Worm (Caenorhabditis elegans): ENCODE measurements around the gene sre-1.

DNA sequence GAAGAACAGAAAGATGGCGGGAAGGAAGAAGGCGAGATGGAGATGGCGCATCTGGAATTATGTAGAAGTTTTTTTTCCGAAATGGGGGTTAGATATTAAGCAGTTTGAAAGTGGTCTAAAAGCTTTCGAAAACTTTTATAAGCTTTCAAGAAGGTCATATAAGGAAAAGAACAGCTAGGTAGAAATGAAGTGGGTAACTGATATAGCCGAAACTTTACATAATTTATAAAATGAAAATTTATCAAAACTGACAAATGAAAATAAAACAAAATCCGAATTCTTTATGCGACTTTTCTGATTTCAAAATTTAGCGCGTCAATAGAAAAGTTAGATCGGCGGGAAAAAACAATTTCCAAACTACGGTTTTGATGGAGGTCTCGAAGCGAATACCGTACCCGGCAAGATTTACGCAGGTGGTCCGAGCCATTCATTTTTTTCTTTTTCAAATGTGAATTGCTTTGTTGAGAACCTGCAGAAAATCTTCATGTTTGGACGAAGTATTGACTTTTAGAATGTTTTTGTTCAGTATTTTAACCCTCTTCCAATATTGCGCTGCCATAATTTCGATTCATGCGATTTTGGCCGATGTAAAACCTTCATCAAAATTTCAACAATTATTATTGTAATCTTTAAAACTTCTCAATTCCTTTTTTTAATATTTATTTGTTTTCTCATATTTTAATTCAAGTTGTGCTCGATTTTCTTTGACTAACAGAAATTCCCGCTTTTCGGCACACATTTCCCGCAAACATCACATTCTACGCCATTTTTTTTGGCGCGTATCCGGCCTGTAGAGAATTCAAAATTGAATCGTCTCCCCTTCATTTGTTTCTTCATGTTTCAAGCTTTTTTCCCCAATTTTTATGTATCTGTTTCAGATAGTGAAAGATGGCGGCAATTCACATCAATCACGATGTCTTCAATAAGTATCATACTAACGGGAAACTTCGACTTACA is 45.5 kb upstream of the sre-1 start, which contains the start of the genes F18A1.7 and rpa-1:
- TF ChIP-seq egl-27 (tag; optimal IDR thresholded peaks at IDR 0.05) = no peak
- TF ChIP-seq ceh-9 (tag; optimal IDR thresholded peaks at IDR 0.05) = no peak
- TF ChIP-seq nhr-67 (tag; optimal IDR thresholded peaks at IDR 0.05) = no peak
- TF ChIP-seq elt-2 (tag; optimal IDR thresholded peaks at IDR 0.05) = no peak
- TF ChIP-seq skn-1 (tag; optimal IDR thresholded peaks at IDR 0.05) = no peak
- no peak for TF ChIP-seq pqm-1 (tag; optimal IDR thresholded peaks at IDR 0.05)
- TF ChIP-seq mdl-1 (tag; optimal IDR thresholded peaks at IDR 0.05) = no peak
- no peak for TF ChIP-seq lin-39 (tag; optimal IDR thresholded peaks at IDR 0.05)
- no peak for TF ChIP-seq aly-2 (tag; optimal IDR thresholded peaks at IDR 0.05)
- no peak for TF ChIP-seq zag-1 (tag; optimal IDR thresholded peaks at IDR 0.05)
- no peak for TF ChIP-seq ama-1 (optimal IDR thresholded peaks at IDR 0.05)
- TF ChIP-seq daf-12 (tag; optimal IDR thresholded peaks at IDR 0.05) = no peak
